Fruit fly (Drosophila melanogaster) whole organism, adult: Measurements from ENCODE around the gene CG42728.

Experiments
- CG11617 ChIP-seq: fragments of 200-800 bp; sonication (Bioruptor generic); optimal IDR thresholded peaks from 2 replicates; lab custom pipeline; 2017; ENCODE audit warnings: mild to moderate bottlenecking, missing biosample characterization, missing genetic modification reagents, missing genetic modification characterization
- CG12768 ChIP-seq: fragments of 200-800 bp; sonication (Bioruptor generic); optimal IDR thresholded peaks from 2 replicates; lab custom pipeline; 2017; ENCODE audit warnings: missing biosample characterization, missing genetic modification characterization, mild to moderate bottlenecking, moderate library complexity, missing genetic modification reagents
- CG14711 ChIP-seq: fragments of 200-800 bp; sonication (Bioruptor generic); optimal IDR thresholded peaks from 2 replicates; lab custom pipeline; 2018; ENCODE audit warnings: missing biosample characterization, mild to moderate bottlenecking, missing genetic modification characterization, moderate library complexity
- CG1620 ChIP-seq: fragments of 200-800 bp; sonication (Bioruptor generic); optimal IDR thresholded peaks from 2 replicates; lab custom pipeline; 2016; ENCODE audit warnings: missing biosample characterization, missing genetic modification characterization
- CG33017 ChIP-seq: fragments of 200-800 bp; sonication (Bioruptor generic); optimal IDR thresholded peaks from 2 replicates; lab custom pipeline; 2018; ENCODE audit warnings: missing biosample characterization, mild to moderate bottlenecking, missing genetic modification characterization, moderate library complexity
- CG5204 ChIP-seq: fragments of 200-800 bp; sonication (Bioruptor generic); optimal IDR thresholded peaks from 2 replicates; lab custom pipeline; 2016; ENCODE audit warnings: missing biosample characterization, missing genetic modification characterization
- CG7045 ChIP-seq: fragments of 200-800 bp; sonication (Bioruptor generic); optimal IDR thresholded peaks from 2 replicates; lab custom pipeline; 2017; ENCODE audit warnings: missing biosample characterization, mild to moderate bottlenecking, missing genetic modification characterization
- CG7101 ChIP-seq: fragments of 200-800 bp; sonication (Bioruptor generic); optimal IDR thresholded peaks from 2 replicates; lab custom pipeline; 2018; ENCODE audit warnings: missing biosample characterization, mild to moderate bottlenecking, missing genetic modification characterization, moderate library complexity
- Clk ChIP-seq: fragments of 200-800 bp; sonication (Bioruptor generic); optimal IDR thresholded peaks from 2 replicates; lab custom pipeline; 2017; ENCODE audit warnings: missing biosample characterization, missing genetic modification characterization
- Crg-1 ChIP-seq: fragments of 200-800 bp; sonication (Bioruptor generic); optimal IDR thresholded peaks from 2 replicates; lab custom pipeline; 2016; ENCODE audit warnings: missing biosample characterization, missing genetic modification characterization
- Hr96 ChIP-seq: fragments of 200-800 bp; sonication (Bioruptor generic); optimal IDR thresholded peaks from 2 replicates; lab custom pipeline; 2016; ENCODE audit warnings: missing biosample characterization, missing genetic modification characterization
- Mnt ChIP-seq: fragments of 200-800 bp; sonication (Bioruptor generic); optimal IDR thresholded peaks from 2 replicates; lab custom pipeline; 2016; ENCODE audit warnings: missing biosample characterization, mild to moderate bottlenecking, missing genetic modification characterization
- bab1 ChIP-seq: fragments of 200-800 bp; sonication (Bioruptor generic); optimal IDR thresholded peaks from 3 replicates; lab custom pipeline; 2019; ENCODE audit warnings: missing biosample characterization, mild to moderate bottlenecking, missing genetic modification characterization, moderate library complexity
- cic ChIP-seq: fragments of 200-800 bp; sonication (Bioruptor generic); optimal IDR thresholded peaks from 2 replicates; lab custom pipeline; 2017; ENCODE audit warnings: missing biosample characterization, mild to moderate bottlenecking, missing genetic modification characterization, moderate library complexity
- cnc ChIP-seq, 2 experiments: fragments of >200 bp; optimal IDR thresholded peaks; 2 replicates each; lab custom pipeline; 2017
- kay ChIP-seq: fragments of 200-800 bp; sonication (Bioruptor generic); peaks from one replicate; lab custom pipeline; 2016; ENCODE audit warnings: missing biosample characterization, missing genetic modification characterization, borderline replicate concordance
- ovo ChIP-seq: fragments of 200-800 bp; sonication (Bioruptor generic); optimal IDR thresholded peaks from 2 replicates; lab custom pipeline; 2016; ENCODE audit warnings: missing biosample characterization, missing genetic modification characterization
- pad ChIP-seq: fragments of 200-800 bp; sonication (Bioruptor generic); optimal IDR thresholded peaks from 3 replicates; lab custom pipeline; 2017; ENCODE audit warnings: missing biosample characterization, missing genetic modification characterization, mild to moderate bottlenecking, moderate library complexity, missing genetic modification reagents
- tj ChIP-seq: fragments of 200-800 bp; sonication (Bioruptor generic); optimal IDR thresholded peaks from 3 replicates; lab custom pipeline; 2017; ENCODE audit warnings: missing biosample characterization, mild to moderate bottlenecking, missing genetic modification characterization, moderate library complexity
- toe ChIP-seq: fragments of 200-800 bp; sonication (Bioruptor generic); optimal IDR thresholded peaks from 2 replicates; lab custom pipeline; 2016; ENCODE audit warnings: missing biosample characterization, missing genetic modification characterization

The CG42728 gene

DNA sequence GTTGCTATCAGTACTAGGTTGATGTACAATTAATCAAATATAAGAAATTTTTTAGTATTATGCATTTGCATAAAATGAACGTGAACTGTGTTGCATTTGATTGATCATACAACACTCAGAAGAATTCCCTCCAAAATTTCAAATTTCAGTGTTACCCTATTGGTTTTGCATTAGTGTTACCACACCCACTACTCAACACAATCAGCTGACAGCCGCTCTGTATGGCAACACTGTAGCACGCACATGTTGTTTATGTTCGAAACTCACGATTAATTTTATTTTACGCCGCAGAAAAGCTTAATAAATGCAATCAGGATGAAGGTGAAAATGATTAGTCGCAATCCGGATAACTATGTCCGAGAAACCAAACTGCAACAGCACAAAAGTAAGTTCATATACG is 29.3 kb downstream of the CG42728 start, which contains the start of gene CG7275:
Gene CG7275, plus strand, starts transcription at position 215 of the 400 bp plus-strand sequence.
- TF ChIP-seq CG33017 (tag; lab: Kevin White, UChicago) (no peak), CG11617 (GFP tag; lab: Kevin White, UChicago) (no peak), kay (GFP tag; lab: Kevin White, UChicago) (no peak), cic (GFP tag; lab: Kevin White, UChicago) (peak; percentile 50), CG5204 (no peak), CG12768 (GFP tag; lab: Kevin White, UChicago) (no peak), CG7101 (tag; lab: Kevin White, UChicago) (no peak), CG14711 (no peak), Hr96 (GFP tag; lab: Kevin White, UChicago) (no peak), Crg-1 (GFP tag; lab: Kevin White, UChicago) (no peak), Mnt (peak; percentile 97), tj (GFP tag; lab: Kevin White, UChicago) (no peak), bab1 (GFP tag; lab: Kevin White, UChicago) (peak; percentile 88), cnc (optimal IDR thresholded peaks at IDR 0.05; lab: Kevin White, UChicago) (no peak)

DNA sequence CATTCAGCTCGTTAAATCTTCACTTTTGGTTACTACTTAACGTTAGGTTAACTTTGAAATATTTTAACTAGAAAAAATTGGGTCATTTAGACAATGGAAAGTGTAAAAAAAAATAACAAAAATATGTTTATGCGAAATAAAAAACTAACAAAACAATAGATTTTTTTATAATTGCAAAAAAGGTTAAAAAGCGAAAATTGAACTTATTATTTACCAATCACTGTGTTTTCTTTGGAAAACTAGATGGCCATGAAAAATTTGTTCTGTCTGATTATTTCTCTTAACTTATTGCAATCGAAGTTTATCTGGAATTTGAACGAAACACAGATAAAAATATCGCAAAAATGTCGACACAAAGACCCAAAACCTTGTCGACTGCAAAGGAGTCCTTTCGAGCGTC is 30.1 kb downstream of the CG42728 start, which contains the start of gene CG7276:
Gene CG7276, plus strand, starts transcription at position 301 of the 400 bp plus-strand sequence.
- TF ChIP-seq CG7045 (GFP tag; lab: Kevin White, UChicago) = no peak
- TF ChIP-seq CG12768 (GFP tag; lab: Kevin White, UChicago) = no peak
- no peak for TF ChIP-seq CG11617 (GFP tag; lab: Kevin White, UChicago)
- TF ChIP-seq kay (GFP tag; lab: Kevin White, UChicago) = no peak
- TF ChIP-seq CG14711 = no peak
- no peak for TF ChIP-seq Clk (GFP tag; lab: Kevin White, UChicago)
- no peak for TF ChIP-seq ovo
- no peak for TF ChIP-seq CG33017 (tag; lab: Kevin White, UChicago)
- no peak for TF ChIP-seq CG7101 (tag; lab: Kevin White, UChicago)
- no peak for TF ChIP-seq Mnt
- no peak for TF ChIP-seq CG5204
- no peak for TF ChIP-seq CG1620 (GFP tag; lab: Kevin White, UChicago)

DNA sequence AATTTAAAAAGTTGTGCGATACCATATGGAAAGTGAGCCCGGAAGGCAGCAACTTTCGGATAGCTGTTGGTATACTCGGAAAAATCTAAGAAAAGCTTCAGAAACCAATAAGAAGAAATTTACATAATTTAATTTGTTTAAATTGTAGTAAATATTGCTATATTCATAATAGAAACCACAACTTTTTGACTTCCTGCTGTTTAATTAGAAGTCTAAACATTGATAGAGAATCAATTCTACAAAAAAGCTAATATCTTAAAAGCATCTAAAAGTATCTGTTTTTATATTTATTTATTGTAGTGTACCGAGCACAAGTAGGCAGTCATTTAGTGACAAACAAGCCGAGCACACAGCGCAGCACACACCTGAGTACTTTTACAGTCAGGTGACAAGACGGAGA is 31.7 kb downstream of the CG42728 start, which contains the start of gene CG13455:
Gene CG13455, plus strand, starts transcription at position 301 of the 400 bp plus-strand sequence.
- TF ChIP-seq cic (GFP tag; lab: Kevin White, UChicago) (no peak), CG33017 (tag; lab: Kevin White, UChicago) (no peak), cnc (optimal IDR thresholded peaks at IDR 0.05; lab: Kevin White, UChicago) (no peak), pad (GFP tag; lab: Kevin White, UChicago) (no peak)

DNA sequence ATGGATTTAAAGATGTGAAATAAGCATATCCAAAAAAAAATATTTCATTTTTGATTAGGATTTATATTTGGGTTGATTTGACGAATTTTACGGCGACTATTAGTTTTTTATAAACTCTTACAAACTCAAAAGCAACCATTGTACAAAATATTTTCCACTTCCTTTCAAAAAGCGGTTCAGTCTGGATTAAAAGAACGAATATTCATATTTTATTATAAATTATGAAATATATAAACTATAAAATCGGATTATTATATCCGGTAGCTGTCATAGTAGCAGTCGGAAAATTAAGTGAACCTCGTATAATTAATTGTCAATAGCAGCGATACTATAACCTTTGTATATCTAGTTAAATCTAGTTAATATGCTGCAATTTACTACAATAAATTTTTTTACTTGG is 32.5 kb downstream of the CG42728 start, which contains the start of gene CG12355:
Gene CG12355, minus strand, starts transcription at position 101 of the 400 bp plus-strand sequence.
- no peak for TF ChIP-seq cic (GFP tag; lab: Kevin White, UChicago)
- no peak for TF ChIP-seq CG7045 (GFP tag; lab: Kevin White, UChicago)

DNA sequence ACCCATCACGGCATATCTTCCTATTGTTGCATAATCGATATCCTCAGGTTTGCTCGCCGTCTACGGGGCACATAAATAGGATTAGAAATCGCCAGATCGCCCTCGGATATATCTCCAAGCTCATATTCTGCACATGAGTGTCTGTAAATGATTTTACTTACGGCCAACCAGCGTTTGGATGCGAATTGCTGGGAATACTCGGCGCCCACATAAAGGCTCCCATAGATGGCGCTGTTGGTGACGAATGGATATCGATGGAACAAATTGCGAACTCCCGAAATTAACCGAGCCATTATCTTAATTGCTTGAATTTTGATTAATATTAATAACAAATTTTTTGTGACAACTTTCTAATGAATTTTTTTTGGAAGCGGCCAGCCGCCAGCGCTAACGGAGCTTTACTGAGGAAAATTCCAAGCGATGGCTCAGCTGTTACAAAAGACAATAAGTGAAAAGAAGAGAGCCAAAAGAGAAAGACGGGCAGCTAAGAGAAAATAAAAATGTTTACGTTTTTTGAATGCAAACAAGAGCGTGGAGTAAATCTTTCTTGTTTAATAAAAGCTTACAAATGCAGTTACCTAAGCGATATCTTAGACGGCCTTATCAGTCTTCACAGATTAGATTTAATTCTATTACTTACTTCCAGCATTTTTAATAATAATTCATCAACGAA is 33.3 kb downstream of the CG42728 start:
- no peak for TF ChIP-seq bab1 (GFP tag; lab: Kevin White, UChicago)
- TF ChIP-seq CG7101 (tag; lab: Kevin White, UChicago) = no peak
- peak; percentile 47 for TF ChIP-seq cic (GFP tag; lab: Kevin White, UChicago)
- TF ChIP-seq Crg-1 (GFP tag; lab: Kevin White, UChicago) = no peak
- no peak for TF ChIP-seq cnc (optimal IDR thresholded peaks at IDR 0.05; lab: Kevin White, UChicago)
- TF ChIP-seq CG7045 (GFP tag; lab: Kevin White, UChicago) = no peak
- TF ChIP-seq tj (GFP tag; lab: Kevin White, UChicago) = no peak
- no peak for TF ChIP-seq CG1620 (GFP tag; lab: Kevin White, UChicago)
- TF ChIP-seq CG5204 = no peak
- TF ChIP-seq CG11617 (GFP tag; lab: Kevin White, UChicago) = no peak
- no peak for TF ChIP-seq CG14711
- no peak for TF ChIP-seq Clk (GFP tag; lab: Kevin White, UChicago)
- TF ChIP-seq kay (GFP tag; lab: Kevin White, UChicago) = peak; percentile 70
- TF ChIP-seq toe = no peak
- TF ChIP-seq Mnt = peak; percentile 1
- no peak for TF ChIP-seq pad (GFP tag; lab: Kevin White, UChicago)
- TF ChIP-seq CG12768 (GFP tag; lab: Kevin White, UChicago) = no peak
- peak; percentile 21 for TF ChIP-seq ovo
- no peak for TF ChIP-seq Hr96 (GFP tag; lab: Kevin White, UChicago)
- no peak for TF ChIP-seq CG33017 (tag; lab: Kevin White, UChicago)

DNA sequence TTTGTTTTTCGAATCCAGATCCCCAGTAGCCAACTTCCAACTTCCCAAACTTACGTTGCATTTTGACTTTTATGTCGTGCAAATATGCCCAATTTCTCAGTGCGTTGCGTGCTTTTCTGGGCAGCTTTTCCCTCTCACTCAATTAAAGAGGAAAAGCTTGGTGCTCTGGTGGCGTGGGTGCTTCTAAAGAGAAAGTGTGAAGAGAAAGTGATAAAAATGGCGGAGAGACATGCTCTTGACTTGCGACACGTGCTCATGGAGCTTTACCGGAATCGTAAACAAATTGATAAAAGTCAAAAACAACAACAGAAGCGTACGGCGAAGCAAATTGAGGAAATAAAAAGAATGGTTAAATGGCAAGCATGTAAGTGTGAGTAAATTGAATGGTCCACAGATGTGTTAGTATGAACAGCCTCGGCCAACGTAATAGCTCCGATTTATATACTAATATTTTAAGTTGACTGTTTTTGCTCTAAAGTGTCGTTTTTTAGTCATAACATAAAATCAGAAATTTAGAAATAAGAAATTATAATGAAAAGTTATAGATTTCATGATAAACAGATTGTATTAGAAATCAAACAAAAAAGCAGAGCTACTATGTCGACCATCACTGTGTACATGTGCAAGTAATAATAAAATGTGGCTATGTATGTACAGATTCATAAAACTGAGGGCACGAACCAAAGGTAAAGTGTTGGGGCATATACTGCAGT is 34.0 kb downstream of the CG42728 start:
- TF ChIP-seq Clk (GFP tag; lab: Kevin White, UChicago) = no peak
- TF ChIP-seq Mnt = peak; percentile 83
- TF ChIP-seq kay (GFP tag; lab: Kevin White, UChicago) = peak; percentile 89
- peak; percentile 77 for TF ChIP-seq cic (GFP tag; lab: Kevin White, UChicago)
- TF ChIP-seq CG33017 (tag; lab: Kevin White, UChicago) = no peak
